Fruit fly (Drosophila melanogaster) whole organism, embryonic: ENCODE results near the gene CG17377.

Experiments used
- CG11560 ChIP-seq: fragments of 200-800 bp; sonication (Bioruptor generic); IDR thresholded peaks from 3 replicates; pipeline ENCODE4 v1.3.6; 2022; ENCODE audit warnings: missing biosample characterization, missing genetic modification characterization
- CG11696 ChIP-seq: fragments of 200-800 bp; sonication (Bioruptor generic); IDR thresholded peaks from 2 replicates; pipeline ENCODE4 v1.3.6; 2022; ENCODE audit warnings: missing biosample characterization, missing genetic modification characterization
- CG13287 ChIP-seq: fragments of 200-800 bp; sonication (Bioruptor generic); IDR thresholded peaks from 2 replicates; pipeline ENCODE4 v1.3.6; 2022; ENCODE audit warnings: missing biosample characterization, missing genetic modification characterization; ENCODE audit not compliant: partially characterized antibody
- CG15073 ChIP-seq: fragments of 200-800 bp; sonication (Bioruptor generic); optimal IDR thresholded peaks from 2 replicates; lab custom pipeline; 2016; ENCODE audit warnings: missing biosample characterization, missing genetic modification characterization
- CG15479 ChIP-seq: fragments of 200-800 bp; sonication (Bioruptor generic); optimal IDR thresholded peaks from 3 replicates; lab custom pipeline; 2019; ENCODE audit warnings: missing biosample characterization, mild to moderate bottlenecking, missing genetic modification characterization, moderate library complexity
- CG1603 ChIP-seq: fragments of 200-800 bp; sonication (Bioruptor generic); optimal IDR thresholded peaks from 2 replicates; lab custom pipeline; 2019; ENCODE audit warnings: missing biosample characterization, mild to moderate bottlenecking, missing genetic modification characterization, moderate library complexity
- CG17361 ChIP-seq: fragments of 200-800 bp; sonication (Bioruptor generic); IDR thresholded peaks from 3 replicates; pipeline ENCODE4 v1.3.6; 2022; ENCODE audit warnings: missing biosample characterization, missing genetic modification characterization
- CG17829 ChIP-seq: fragments of 200-800 bp; optimal IDR thresholded peaks from 2 replicates; lab custom pipeline; 2019; ENCODE audit warnings: missing biosample characterization, mild to moderate bottlenecking, missing genetic modification characterization, moderate library complexity
- CG1832 ChIP-seq: fragments of 200-800 bp; sonication (Bioruptor generic); optimal IDR thresholded peaks from 2 replicates; lab custom pipeline; 2017; ENCODE audit warnings: missing biosample characterization, mild to moderate bottlenecking, missing genetic modification characterization, inconsistent platforms
- CG32767 ChIP-seq: fragments of 200-800 bp; sonication (Bioruptor generic); IDR thresholded peaks from 2 replicates; pipeline ENCODE4 v1.3.6; 2022; ENCODE audit warnings: missing biosample characterization, missing genetic modification characterization
- CG33557 ChIP-seq: fragments of 200-800 bp; sonication (Bioruptor generic); optimal IDR thresholded peaks from 2 replicates; lab custom pipeline; 2019; ENCODE audit warnings: missing biosample characterization, mild to moderate bottlenecking, missing genetic modification characterization, moderate library complexity
- CG4328 ChIP-seq: fragments of 200-800 bp; sonication (Bioruptor generic); optimal IDR thresholded peaks from 3 replicates; lab custom pipeline; 2017; ENCODE audit warnings: missing biosample characterization, missing genetic modification reagents, missing genetic modification characterization
- CG8290 ChIP-seq, 3 experiments: fragments of 200-800 bp; sonication (Bioruptor generic); optimal IDR thresholded peaks; 2 replicates each; lab custom pipeline; 2016 to 2019; ENCODE audit warnings: missing biosample characterization in 3 of 3, missing genetic modification characterization in 3 of 3, mild to moderate bottlenecking in 2 of 3, moderate library complexity in 1 of 3
- CG8924 ChIP-seq: fragments of 200-800 bp; optimal IDR thresholded peaks from 3 replicates; lab custom pipeline; 2019; ENCODE audit warnings: missing biosample characterization, mild to moderate bottlenecking, missing genetic modification characterization, moderate library complexity
- CoRest ChIP-seq: fragments of 200-800 bp; sonication (Bioruptor generic); optimal IDR thresholded peaks from 3 replicates; lab custom pipeline; 2018; ENCODE audit warnings: missing biosample characterization, mild to moderate bottlenecking, missing genetic modification characterization, moderate library complexity
- Deaf1 ChIP-seq: fragments of 200-800 bp; optimal IDR thresholded peaks from 3 replicates; lab custom pipeline; 2019; ENCODE audit warnings: missing biosample characterization, mild to moderate bottlenecking, missing genetic modification characterization, moderate library complexity
- Dref ChIP-seq: fragments of 200-800 bp; sonication (Bioruptor generic); IDR thresholded peaks from 2 replicates; pipeline ENCODE4 v1.3.6; 2022; ENCODE audit warnings: missing biosample characterization, missing genetic modification characterization
- Fer1 ChIP-seq: fragments of 200-800 bp; sonication (Bioruptor generic); optimal IDR thresholded peaks from 2 replicates; lab custom pipeline; 2017; ENCODE audit warnings: missing biosample characterization, mild to moderate bottlenecking, missing genetic modification characterization
- Hey ChIP-seq: fragments of 200-800 bp; sonication (Bioruptor generic); optimal IDR thresholded peaks from 3 replicates; lab custom pipeline; 2018; ENCODE audit warnings: missing biosample characterization, mild to moderate bottlenecking, missing genetic modification characterization
- HmgZ ChIP-seq: fragments of 200-800 bp; sonication (Bioruptor generic); optimal IDR thresholded peaks from 2 replicates; lab custom pipeline; 2018; ENCODE audit warnings: missing biosample characterization, mild to moderate bottlenecking, missing genetic modification characterization
- Jarid2 ChIP-seq: fragments of 200-800 bp; sonication (Bioruptor generic); optimal IDR thresholded peaks from 3 replicates; lab custom pipeline; 2017; ENCODE audit warnings: mild to moderate bottlenecking, missing biosample characterization, missing genetic modification reagents, missing genetic modification characterization
- MTF-1 ChIP-seq: fragments of 200-800 bp; sonication (Bioruptor generic); optimal IDR thresholded peaks from 2 replicates; lab custom pipeline; 2018; ENCODE audit warnings: missing biosample characterization, mild to moderate bottlenecking, missing genetic modification characterization, borderline replicate concordance
- Med ChIP-seq: fragments of 200-800 bp; sonication (Bioruptor generic); peaks from one replicate; lab custom pipeline; 2016; ENCODE audit warnings: missing biosample characterization, missing genetic modification characterization, mild to moderate bottlenecking, inconsistent platforms, moderate library complexity
- Nf-YA ChIP-seq: fragments of 200-800 bp; sonication (Bioruptor generic); IDR thresholded peaks from 2 replicates; pipeline ENCODE4 v1.3.6; 2022; ENCODE audit warnings: missing biosample characterization, missing genetic modification characterization
- Nf-YB ChIP-seq: fragments of 200-800 bp; sonication (Bioruptor generic); optimal IDR thresholded peaks from 3 replicates; lab custom pipeline; 2019; ENCODE audit warnings: missing biosample characterization, mild to moderate bottlenecking, missing genetic modification characterization, moderate library complexity
- aop ChIP-seq: fragments of 200-800 bp; sonication (Bioruptor generic); IDR thresholded peaks from 2 replicates; pipeline ENCODE4 v1.3.6; 2022; ENCODE audit warnings: missing biosample characterization, missing genetic modification characterization
- ato ChIP-seq: fragments of 200-800 bp; sonication (Bioruptor generic); IDR thresholded peaks from 2 replicates; pipeline ENCODE4 v1.3.6; 2022; ENCODE audit warnings: missing biosample characterization, missing genetic modification characterization; ENCODE audit not compliant: partially characterized antibody
- cg ChIP-seq: fragments of 200-800 bp; sonication (Bioruptor generic); optimal IDR thresholded peaks from 3 replicates; lab custom pipeline; 2019; ENCODE audit warnings: missing biosample characterization, mild to moderate bottlenecking, missing genetic modification characterization, moderate library complexity
- chm ChIP-seq: fragments of 200-800 bp; sonication (Bioruptor generic); IDR thresholded peaks from 2 replicates; pipeline ENCODE4 v1.3.6; 2022; ENCODE audit warnings: missing biosample characterization, missing genetic modification characterization
- corto ChIP-seq: fragments of 200-800 bp; sonication (Bioruptor generic); optimal IDR thresholded peaks from 2 replicates; lab custom pipeline; 2016; ENCODE audit warnings: missing biosample characterization, mild to moderate bottlenecking, missing genetic modification characterization, moderate library complexity
- ftz-f1 ChIP-seq: fragments of 200-800 bp; sonication (Bioruptor generic); optimal IDR thresholded peaks from 2 replicates; lab custom pipeline; 2016; ENCODE audit warnings: missing biosample characterization, missing genetic modification characterization
- grn ChIP-seq: fragments of 200-800 bp; sonication (Bioruptor generic); optimal IDR thresholded peaks from 3 replicates; lab custom pipeline; 2017; ENCODE audit warnings: missing biosample characterization, missing genetic modification characterization
- hkb ChIP-seq, 2 experiments: fragments of 200-800 bp in 1 of 2; fragments of >200 bp in 1 of 2; sonication (Bioruptor generic) in 1 of 2; IDR thresholded peaks in 1 of 2; optimal IDR thresholded peaks in 1 of 2; 2 replicates each; pipeline versions ENCODE4 v1.3.6 to Lab custom; 2017 to 2022; ENCODE audit warnings: missing biosample characterization in 1 of 2, missing genetic modification characterization in 1 of 2
- kni ChIP-seq: fragments of 200-800 bp; sonication (Bioruptor generic); optimal IDR thresholded peaks from 3 replicates; lab custom pipeline; 2017; ENCODE audit warnings: mild to moderate bottlenecking, missing biosample characterization, missing genetic modification reagents, missing genetic modification characterization
- lab ChIP-seq: fragments of 200-800 bp; sonication (Bioruptor generic); optimal IDR thresholded peaks from 3 replicates; lab custom pipeline; 2017; ENCODE audit warnings: missing biosample characterization, missing genetic modification characterization, mild to moderate bottlenecking, moderate library complexity, missing genetic modification reagents
- lov ChIP-seq, 2 experiments: fragments of 200-800 bp in 1 of 2; fragments of >200 bp in 1 of 2; sonication (Bioruptor generic) in 1 of 2; IDR thresholded peaks in 1 of 2; optimal IDR thresholded peaks in 1 of 2; 2 replicates in 1 of 2; 3 replicates in 1 of 2; pipeline versions ENCODE4 v1.3.6 to Lab custom; 2017 to 2022; ENCODE audit warnings: missing biosample characterization in 1 of 2, missing genetic modification characterization in 1 of 2
- oc ChIP-seq: fragments of 200-800 bp; sonication (Bioruptor generic); optimal IDR thresholded peaks from 2 replicates; lab custom pipeline; 2018; ENCODE audit warnings: missing biosample characterization, mild to moderate bottlenecking, missing genetic modification characterization, moderate library complexity
- onecut ChIP-seq: fragments of 200-800 bp; sonication (Bioruptor generic); IDR thresholded peaks from 2 replicates; pipeline ENCODE4 v1.3.6; 2022; ENCODE audit warnings: missing biosample characterization, missing genetic modification characterization
- sens-2 ChIP-seq: fragments of 200-800 bp; sonication (Bioruptor generic); IDR thresholded peaks from 2 replicates; pipeline ENCODE4 v1.3.6; 2022; ENCODE audit warnings: missing biosample characterization, missing genetic modification characterization
- seq ChIP-seq: fragments of 200-800 bp; sonication (Bioruptor generic); IDR thresholded peaks from 2 replicates; pipeline ENCODE4 v1.3.6; 2022; ENCODE audit warnings: missing biosample characterization, missing genetic modification characterization
- sima ChIP-seq: fragments of 200-800 bp; sonication (Bioruptor generic); optimal IDR thresholded peaks from 2 replicates; lab custom pipeline; 2016; ENCODE audit warnings: missing biosample characterization, missing genetic modification characterization
- slbo ChIP-seq: fragments of 200-800 bp; sonication (Bioruptor generic); IDR thresholded peaks from 2 replicates; pipeline ENCODE4 v1.3.6; 2022; ENCODE audit warnings: missing biosample characterization, missing genetic modification characterization
- sna ChIP-seq: fragments of 200-800 bp; sonication (Bioruptor generic); IDR thresholded peaks from 2 replicates; pipeline ENCODE4 v1.3.6; 2022; ENCODE audit warnings: missing biosample characterization, missing genetic modification characterization; ENCODE audit not compliant: partially characterized antibody
- so ChIP-seq: fragments of 200-800 bp; sonication (Bioruptor generic); IDR thresholded peaks from 3 replicates; pipeline ENCODE4 v1.3.6; 2022; ENCODE audit warnings: missing biosample characterization, missing genetic modification characterization
- toy ChIP-seq: fragments of 200-800 bp; sonication (Bioruptor generic); IDR thresholded peaks from 2 replicates; pipeline ENCODE4 v1.3.6; 2022; ENCODE audit warnings: missing biosample characterization, missing genetic modification characterization
- ttk ChIP-seq: fragments of 200-800 bp; sonication (Bioruptor generic); IDR thresholded peaks from 2 replicates; pipeline ENCODE4 v2.1.2; 2022; ENCODE audit warnings: missing biosample characterization, missing genetic modification characterization
- vvl ChIP-seq: fragments of 200-800 bp; sonication (Bioruptor generic); IDR thresholded peaks from 2 replicates; pipeline ENCODE4 v1.3.6; 2022; ENCODE audit warnings: missing biosample characterization, missing genetic modification characterization

The CG17377 gene

DNA sequence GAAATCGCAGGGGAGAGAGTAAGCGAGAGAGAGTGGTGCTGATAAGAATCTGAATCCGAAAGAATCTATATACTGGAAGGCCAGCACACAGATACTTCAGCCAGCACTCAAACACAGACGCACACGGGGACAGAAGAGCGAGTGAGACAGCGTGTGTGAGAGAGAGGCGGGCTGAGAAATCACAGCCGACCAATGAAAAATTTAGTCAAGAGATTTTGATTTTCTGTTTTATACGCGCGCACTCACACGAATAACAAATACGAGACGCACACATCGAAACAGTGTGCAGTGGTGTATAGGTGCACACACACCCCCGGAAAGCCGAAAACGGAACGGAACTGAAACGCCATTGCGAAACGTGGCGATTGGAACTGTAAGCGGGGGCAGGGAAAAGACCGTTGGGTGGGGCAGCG is 31.0 kb upstream of the CG17377 start (continued):
- TF ChIP-seq CG17829 (tag; lab: Kevin White, UChicago) (peak; percentile 1), seq (GFP tag; lab: Robert Waterston, UW) (peak; percentile 74; the same call in 1 of the 2 replicates), sna (peak; percentile 38; the same call in 1 of the 2 replicates), Jarid2 (GFP tag; lab: Kevin White, UChicago) (peak; percentile 63), CG15479 (GFP tag; lab: Kevin White, UChicago) (peak; percentile 22), lab (GFP tag; lab: Kevin White, UChicago) (peak; percentile 9), corto (GFP tag; lab: Kevin White, UChicago) (no peak), sima (GFP tag; lab: Kevin White, UChicago) (no peak), toy (GFP tag; lab: Robert Waterston, UW) (no peak), CG11696 (GFP tag; lab: Robert Waterston, UW) (0 out of 2 replicates have a peak, but pooled peaks have one; percentile 24), CG1832 (peak; percentile 86), ftz-f1 (GFP tag; lab: Kevin White, UChicago) (peak; percentile 44), CG15073 (no peak), MTF-1 (GFP tag; lab: Kevin White, UChicago) (peak; percentile 14), ttk (GFP tag; lab: Robert Waterston, UW) (peak; percentile 34), CG13287 (GFP tag; lab: Robert Waterston, UW) (no peak), Hey (tag; lab: Kevin White, UChicago) (peak; percentile 3), CG1603 (peak; percentile 19), CG4328 (peak; percentile 7), Fer1 (GFP tag; lab: Kevin White, UChicago) (no peak), vvl (GFP tag; lab: Robert Waterston, UW) (peak; percentile 46), Nf-YA (GFP tag; lab: Robert Waterston, UW) (peak; percentile 96), HmgZ (peak; percentile 11), chm (GFP tag; lab: Robert Waterston, UW) (0 out of 2 replicates have a peak, but pooled peaks have one; percentile 35), kni (GFP tag; lab: Kevin White, UChicago) (peak; percentile 37), CG8924 (tag; lab: Kevin White, UChicago) (peak; percentile 20), CG33557 (GFP tag; lab: Kevin White, UChicago) (no peak), CG17361 (GFP tag; lab: Robert Waterston, UW) (no peak), slbo (GFP tag; lab: Robert Waterston, UW) (peak; percentile 48), so (GFP tag; lab: Robert Waterston, UW) (peak; percentile 64; the same call in 2 of the 3 replicates), CG8290 (GFP tag; optimal IDR thresholded peaks at IDR 0.05; lab: Kevin White, UChicago) (no peak), CG8290 (tag; optimal IDR thresholded peaks at IDR 0.05; lab: Kevin White, UChicago) (no peak), cg (peak; percentile 99), oc (tag; lab: Kevin White, UChicago) (peak; percentile 61), Nf-YB (GFP tag; lab: Kevin White, UChicago) (peak; percentile 99), lov (optimal IDR thresholded peaks at IDR 0.05; lab: Kevin White, UChicago) (no peak), lov (GFP tag; IDR thresholded peaks at IDR 0.05; lab: Robert Waterston, UW) (0 out of 3 replicates have a peak, but pooled peaks have one; percentile 71), Dref (GFP tag; lab: Robert Waterston, UW) (no peak), grn (GFP tag; lab: Kevin White, UChicago) (peak; percentile 87), CG11560 (tag; lab: Robert Waterston, UW) (no peak), ato (no peak), Med (GFP tag; lab: Kevin White, UChicago) (peak; percentile 18), Deaf1 (tag; lab: Kevin White, UChicago) (peak; percentile 80), CG32767 (GFP tag; lab: Robert Waterston, UW) (0 out of 2 replicates have a peak, but pooled peaks have one; percentile 7), hkb (optimal IDR thresholded peaks at IDR 0.05; lab: Kevin White, UChicago) (no peak), hkb (GFP tag; IDR thresholded peaks at IDR 0.05; lab: Robert Waterston, UW) (no peak), sens-2 (GFP tag; lab: Robert Waterston, UW) (peak; percentile 99), aop (GFP tag; lab: Robert Waterston, UW) (peak; percentile 88), CoRest (tag; lab: Kevin White, UChicago) (peak; percentile 47), onecut (GFP tag; lab: Robert Waterston, UW) (peak; percentile 35; the same call in 1 of the 2 replicates)
